Worm (Caenorhabditis elegans) whole organism, L2 larva: ENCODE data around the gene B0334.13.

Experiments
- C34F6.9 ChIP-seq: fragments of 150-350 bp; optimal IDR thresholded peaks from 2 replicates; lab custom pipeline; 2014; ENCODE audit warnings: missing biosample characterization, missing genetic modification characterization
- F13H6.1 ChIP-seq: sonication (generic microtip); optimal IDR thresholded peaks from 2 replicates; lab custom pipeline; 2016; ENCODE audit warnings: missing genetic modification characterization, missing compliant biosample characterization
- R02D3.7 ChIP-seq: fragments of 150-350 bp; optimal IDR thresholded peaks from 2 replicates; lab custom pipeline; 2014; ENCODE audit warnings: missing biosample characterization, missing genetic modification characterization
- Y55F3AM.14 ChIP-seq: fragments of 200-800 bp; sonication (Bioruptor generic); optimal IDR thresholded peaks from 2 replicates; lab custom pipeline; 2018; ENCODE audit warnings: mild to moderate bottlenecking, missing genetic modification characterization, missing compliant biosample characterization
- ZK546.5 ChIP-seq: sonication (generic microtip); optimal IDR thresholded peaks from 2 replicates; lab custom pipeline; 2017; ENCODE audit warnings: missing biosample characterization, missing genetic modification characterization
- alr-1 ChIP-seq: fragments of 150-350 bp; optimal IDR thresholded peaks from 2 replicates; lab custom pipeline; 2014; ENCODE audit warnings: missing biosample characterization, missing genetic modification characterization
- ama-1 ChIP-seq: fragments of 150-350 bp; optimal IDR thresholded peaks from 2 replicates; lab custom pipeline; 2018; ENCODE audit warnings: inconsistent platforms
- blmp-1 ChIP-seq: sonication (generic microtip); optimal IDR thresholded peaks from 2 replicates; lab custom pipeline; 2017; ENCODE audit warnings: missing genetic modification characterization, mild to moderate bottlenecking, missing compliant biosample characterization, antibody characterized with exemption, moderate library complexity; ENCODE audit not compliant: insufficient read depth
- ceh-16 ChIP-seq: fragments of 150-350 bp; optimal IDR thresholded peaks from 2 replicates; lab custom pipeline; 2014; ENCODE audit warnings: missing biosample characterization, missing genetic modification characterization
- ceh-82 ChIP-seq: fragments of 150-350 bp; optimal IDR thresholded peaks from 2 replicates; lab custom pipeline; 2014; ENCODE audit warnings: missing biosample characterization, missing genetic modification characterization
- crh-2 ChIP-seq: sonication (generic microtip); optimal IDR thresholded peaks from 2 replicates; lab custom pipeline; 2017; ENCODE audit warnings: missing biosample characterization, missing genetic modification characterization
- dmd-4 ChIP-seq: sonication (generic microtip); optimal IDR thresholded peaks from 2 replicates; lab custom pipeline; 2017; ENCODE audit warnings: missing biosample characterization, missing genetic modification characterization
- egl-27 ChIP-seq: sonication (generic microtip); optimal IDR thresholded peaks from 3 replicates; lab custom pipeline; 2017; ENCODE audit warnings: missing biosample characterization, missing genetic modification reagents, missing genetic modification characterization
- fos-1 ChIP-seq: fragments of 150-350 bp; optimal IDR thresholded peaks from 2 replicates; lab custom pipeline; 2014; ENCODE audit warnings: missing biosample characterization, missing genetic modification characterization
- gmeb-1 ChIP-seq: fragments of 150-350 bp; optimal IDR thresholded peaks from 2 replicates; lab custom pipeline; 2014; ENCODE audit warnings: missing biosample characterization, missing genetic modification characterization
- lin-11 ChIP-seq: fragments of 150-350 bp; sonication (generic microtip); optimal IDR thresholded peaks from 2 replicates; lab custom pipeline; 2014; ENCODE audit warnings: missing biosample characterization, missing genetic modification characterization, inconsistent platforms, mixed read lengths
- lin-13 ChIP-seq: fragments of 150-350 bp; optimal IDR thresholded peaks from 2 replicates; lab custom pipeline; 2014; ENCODE audit warnings: missing biosample characterization, missing genetic modification reagents, missing genetic modification characterization
- lin-39 ChIP-seq: fragments of 150-350 bp; optimal IDR thresholded peaks from 2 replicates; lab custom pipeline; 2014; ENCODE audit warnings: missing biosample characterization, missing genetic modification reagents, missing genetic modification characterization
- lsy-2 ChIP-seq, 2 experiments: fragments of 150-350 bp in 1 of 2; sonication (generic microtip) in 1 of 2; optimal IDR thresholded peaks; 2 replicates each; lab custom pipeline; 2014 to 2017; ENCODE audit warnings: missing biosample characterization in 2 of 2, missing genetic modification characterization in 2 of 2
- mab-5 ChIP-seq: fragments of 150-350 bp; optimal IDR thresholded peaks from 2 replicates; lab custom pipeline; 2014; ENCODE audit warnings: missing biosample characterization, missing genetic modification characterization
- mbf-1 ChIP-seq: sonication (generic microtip); optimal IDR thresholded peaks from 2 replicates; lab custom pipeline; 2017; ENCODE audit warnings: missing biosample characterization, missing genetic modification characterization
- mdl-1 ChIP-seq, 2 experiments: fragments of 150-350 bp in 1 of 2; sonication (generic microtip) in 1 of 2; optimal IDR thresholded peaks; 2 replicates each; lab custom pipeline; 2017; ENCODE audit warnings: missing biosample characterization in 2 of 2, missing genetic modification characterization in 2 of 2
- nhr-10 ChIP-seq: sonication (generic microtip); optimal IDR thresholded peaks from 2 replicates; lab custom pipeline; 2017; ENCODE audit warnings: missing biosample characterization, missing genetic modification characterization
- nhr-11 ChIP-seq: fragments of 150-350 bp; optimal IDR thresholded peaks from 2 replicates; lab custom pipeline; 2014; ENCODE audit warnings: missing biosample characterization, missing genetic modification characterization
- nhr-12 ChIP-seq: fragments of 150-350 bp; optimal IDR thresholded peaks from 2 replicates; lab custom pipeline; 2014; ENCODE audit warnings: missing biosample characterization, missing genetic modification characterization
- nhr-129 ChIP-seq: fragments of 150-350 bp; optimal IDR thresholded peaks from 2 replicates; lab custom pipeline; 2014; ENCODE audit warnings: missing biosample characterization, missing genetic modification characterization
- nhr-21 ChIP-seq: fragments of 150-350 bp; optimal IDR thresholded peaks from 2 replicates; lab custom pipeline; 2014; ENCODE audit warnings: missing biosample characterization, missing genetic modification characterization
- nhr-23 ChIP-seq: fragments of 150-350 bp; optimal IDR thresholded peaks from 2 replicates; lab custom pipeline; 2014; ENCODE audit warnings: missing biosample characterization, missing genetic modification reagents, missing genetic modification characterization
- nhr-237 ChIP-seq: fragments of 150-350 bp; optimal IDR thresholded peaks from 2 replicates; lab custom pipeline; 2014; ENCODE audit warnings: missing biosample characterization, missing genetic modification characterization
- nhr-25 ChIP-seq: fragments of 150-350 bp; sonication (generic microtip); optimal IDR thresholded peaks from 3 replicates; lab custom pipeline; 2014; ENCODE audit warnings: missing biosample characterization, missing genetic modification characterization
- nhr-6 ChIP-seq: fragments of 150-350 bp; optimal IDR thresholded peaks from 2 replicates; lab custom pipeline; 2014; ENCODE audit warnings: missing biosample characterization, missing genetic modification characterization
- nhr-77 ChIP-seq: fragments of 150-350 bp; optimal IDR thresholded peaks from 2 replicates; lab custom pipeline; 2014; ENCODE audit warnings: missing biosample characterization, missing genetic modification characterization
- sem-4 ChIP-seq: fragments of 150-350 bp; optimal IDR thresholded peaks from 2 replicates; lab custom pipeline; 2014; ENCODE audit warnings: missing biosample characterization, missing genetic modification reagents, missing genetic modification characterization
- sma-3 ChIP-seq: sonication (generic microtip); optimal IDR thresholded peaks from 2 replicates; lab custom pipeline; 2016; ENCODE audit warnings: missing genetic modification reagents, missing genetic modification characterization, missing compliant biosample characterization
- sma-9 ChIP-seq, 2 experiments: fragments of 150-350 bp in 1 of 2; sonication (generic microtip) in 1 of 2; optimal IDR thresholded peaks; 2 replicates each; lab custom pipeline; 2014 to 2016; ENCODE audit warnings: missing genetic modification characterization in 2 of 2, mild to moderate bottlenecking in 1 of 2, missing biosample characterization in 1 of 2, missing compliant biosample characterization in 1 of 2, missing genetic modification reagents in 1 of 2, moderate library complexity in 1 of 2
- snpc-4 ChIP-seq: fragments of 150-350 bp; optimal IDR thresholded peaks from 2 replicates; lab custom pipeline; 2014; ENCODE audit warnings: missing biosample characterization, missing genetic modification characterization
- unc-39 ChIP-seq: fragments of 150-350 bp; optimal IDR thresholded peaks from 2 replicates; lab custom pipeline; 2014; ENCODE audit warnings: missing biosample characterization, missing genetic modification characterization
- unc-55 ChIP-seq: fragments of 150-350 bp; sonication (generic microtip); optimal IDR thresholded peaks from 3 replicates; lab custom pipeline; 2014; ENCODE audit warnings: missing biosample characterization, missing genetic modification reagents, missing genetic modification characterization
- unc-62 ChIP-seq: fragments of 150-350 bp; optimal IDR thresholded peaks from 2 replicates; lab custom pipeline; 2014; ENCODE audit warnings: missing biosample characterization, missing genetic modification reagents, missing genetic modification characterization
- ztf-4 ChIP-seq: fragments of 150-350 bp; optimal IDR thresholded peaks from 2 replicates; lab custom pipeline; 2014; ENCODE audit warnings: missing biosample characterization, missing genetic modification characterization

Gene B0334.13

ce11 chrII:11472542-11472941, 15.6 kb upstream of the B0334.13 start (continued):
- no peak for TF ChIP-seq snpc-4
- peak; percentile 81 for TF ChIP-seq fos-1
- no peak for TF ChIP-seq nhr-12 (tag; lab: Kevin White, UChicago)
- TF ChIP-seq dmd-4 (tag; lab: Kevin White, UChicago) = no peak
- peak; percentile 21 for TF ChIP-seq sem-4
- peak; percentile 21 for TF ChIP-seq C34F6.9 (tag; lab: Kevin White, UChicago)
- no peak for TF ChIP-seq nhr-11 (tag; lab: Kevin White, UChicago)
- no peak for TF ChIP-seq R02D3.7 (tag; lab: Kevin White, UChicago)
- no peak for TF ChIP-seq ceh-82 (tag; lab: Kevin White, UChicago)
- no peak for TF ChIP-seq nhr-77 (tag; lab: Kevin White, UChicago)

ce11 chrII:11473525-11474181, 14.4 kb upstream of the B0334.13 start, which contains the start of the genes metl-1 and W02B12.11:
metl-1 (minus strand) TSS chrII:11473575.
W02B12.11 (plus strand) TSS chrII:11473861.
- TF ChIP-seq sma-3 (GFP tag; lab: Kevin White, UChicago) (peak; percentile 77), F13H6.1 (peak; percentile 89), unc-62 (no peak), mab-5 (tag; lab: Kevin White, UChicago) (peak; percentile 68), lin-39 (tag; lab: Kevin White, UChicago) (no peak), ztf-4 (tag; lab: Kevin White, UChicago) (peak; percentile 79), sem-4 (peak; percentile 88), ceh-82 (tag; lab: Kevin White, UChicago) (no peak), egl-27 (tag; lab: Kevin White, UChicago) (peak; percentile 32), nhr-25 (tag; lab: Kevin White, UChicago) (peak; percentile 87), snpc-4 (peak; percentile 77), lin-13 (peak; percentile 85), nhr-23 (tag; lab: Kevin White, UChicago) (no peak), ama-1 (lab: Kevin White, UChicago) (peak; percentile 14), lin-11 (peak; percentile 79), nhr-6 (tag; lab: Kevin White, UChicago) (peak; percentile 38), sma-9 (GFP tag; optimal IDR thresholded peaks at IDR 0.05; lab: Kevin White, UChicago) (peak; percentile 90), sma-9 (tag; optimal IDR thresholded peaks at IDR 0.05; lab: Kevin White, UChicago) (no peak), nhr-12 (tag; lab: Kevin White, UChicago) (no peak), nhr-129 (tag; lab: Kevin White, UChicago) (peak; percentile 62), R02D3.7 (tag; lab: Kevin White, UChicago) (peak; percentile 53), unc-39 (tag; lab: Kevin White, UChicago) (no peak), alr-1 (tag; lab: Kevin White, UChicago) (no peak), unc-55 (GFP tag; lab: Kevin White, UChicago) (peak; percentile 87), nhr-237 (tag; lab: Kevin White, UChicago) (no peak), nhr-21 (tag; lab: Kevin White, UChicago) (peak; percentile 82), gmeb-1 (tag; lab: Kevin White, UChicago) (peak; percentile 87), mdl-1 (tag; optimal IDR thresholded peaks at IDR 0.05; lab: Kevin White, UChicago) (no peak), ceh-16 (tag; lab: Kevin White, UChicago) (peak; percentile 21), fos-1 (peak; percentile 50), nhr-10 (tag; lab: Kevin White, UChicago) (no peak), crh-2 (tag; lab: Kevin White, UChicago) (peak; percentile 83), dmd-4 (tag; lab: Kevin White, UChicago) (no peak), lsy-2 (tag; optimal IDR thresholded peaks at IDR 0.05; lab: Kevin White, UChicago) (peak; percentile 84 to 92), ZK546.5 (tag; lab: Kevin White, UChicago) (no peak), mbf-1 (no peak), blmp-1 (tag; lab: Kevin White, UChicago) (peak; percentile 68), Y55F3AM.14 (peak; percentile 29), C34F6.9 (tag; lab: Kevin White, UChicago) (peak; percentile 90)
